Worm (Caenorhabditis elegans) whole organism, mixed stage, embryonic: ENCODE results near the gene nhr-136.

Experiments used
- ceh-43 ChIP-seq: fragments of 200-800 bp; sonication (Bioruptor generic); optimal IDR thresholded peaks from 2 replicates; lab custom pipeline; 2018; ENCODE audit warnings: mild to moderate bottlenecking, missing genetic modification characterization, moderate library complexity, missing compliant biosample characterization
- ceh-83 ChIP-seq: fragments of 200-800 bp; sonication (Bioruptor generic); optimal IDR thresholded peaks from 2 replicates; lab custom pipeline; 2018; ENCODE audit warnings: mild to moderate bottlenecking, missing genetic modification characterization, missing compliant biosample characterization
- ces-1 ChIP-seq: fragments of 150-350 bp; optimal IDR thresholded peaks from 2 replicates; lab custom pipeline; 2014; ENCODE audit warnings: missing biosample characterization, missing genetic modification reagents, missing genetic modification characterization
- cnd-1 ChIP-seq: fragments of 200-800 bp; sonication (Bioruptor generic); optimal IDR thresholded peaks from 2 replicates; lab custom pipeline; 2018; ENCODE audit warnings: mild to moderate bottlenecking, missing genetic modification characterization, missing compliant biosample characterization
- elt-1 ChIP-seq: sonication (generic microtip); optimal IDR thresholded peaks from 2 replicates; lab custom pipeline; 2017; ENCODE audit warnings: missing genetic modification characterization, mild to moderate bottlenecking, missing compliant biosample characterization, antibody characterized with exemption, moderate library complexity, borderline replicate concordance; ENCODE audit not compliant: insufficient read depth
- elt-3 ChIP-seq: fragments of 150-350 bp; optimal IDR thresholded peaks from 2 replicates; lab custom pipeline; 2014; ENCODE audit warnings: missing biosample characterization, missing genetic modification characterization
- ham-2 ChIP-seq: fragments of 200-800 bp; sonication (Bioruptor generic); optimal IDR thresholded peaks from 2 replicates; lab custom pipeline; 2018; ENCODE audit warnings: mild to moderate bottlenecking, missing genetic modification characterization, missing compliant biosample characterization
- hlh-1 ChIP-seq: fragments of 150-350 bp; optimal IDR thresholded peaks from 2 replicates; lab custom pipeline; 2014; ENCODE audit warnings: missing biosample characterization, missing genetic modification reagents, missing genetic modification characterization
- lin-13 ChIP-seq: fragments of 150-350 bp; optimal IDR thresholded peaks from 2 replicates; lab custom pipeline; 2014; ENCODE audit warnings: missing biosample characterization, missing genetic modification characterization
- lin-32 ChIP-seq: fragments of 200-800 bp; sonication (Bioruptor generic); optimal IDR thresholded peaks from 2 replicates; lab custom pipeline; 2018; ENCODE audit warnings: mild to moderate bottlenecking, missing genetic modification characterization, missing compliant biosample characterization
- lsy-2 ChIP-seq: fragments of 150-350 bp; optimal IDR thresholded peaks from 2 replicates; lab custom pipeline; 2014; ENCODE audit warnings: missing biosample characterization, missing genetic modification characterization
- mab-5 ChIP-seq: fragments of 150-350 bp; optimal IDR thresholded peaks from 2 replicates; lab custom pipeline; 2014; ENCODE audit warnings: missing biosample characterization, missing genetic modification characterization
- mep-1 ChIP-seq: fragments of 150-350 bp; optimal IDR thresholded peaks from 2 replicates; lab custom pipeline; 2017; ENCODE audit warnings: missing biosample characterization, missing genetic modification reagents, missing genetic modification characterization, inconsistent platforms
- mls-2 ChIP-seq: sonication (generic microtip); optimal IDR thresholded peaks from 2 replicates; lab custom pipeline; 2016; ENCODE audit warnings: mild to moderate bottlenecking, missing genetic modification characterization, moderate library complexity, missing compliant biosample characterization
- nhr-237 ChIP-seq: fragments of 150-350 bp; optimal IDR thresholded peaks from 2 replicates; lab custom pipeline; 2014; ENCODE audit warnings: missing biosample characterization, missing genetic modification characterization
- nhr-28 ChIP-seq: fragments of 150-350 bp; optimal IDR thresholded peaks from 2 replicates; lab custom pipeline; 2014; ENCODE audit warnings: missing biosample characterization, missing genetic modification characterization
- nhr-76 ChIP-seq: sonication (generic microtip); optimal IDR thresholded peaks from 2 replicates; lab custom pipeline; 2017; ENCODE audit warnings: missing biosample characterization, missing genetic modification characterization
- sem-2 ChIP-seq: fragments of 200-800 bp; sonication (Bioruptor generic); optimal IDR thresholded peaks from 2 replicates; lab custom pipeline; 2018; ENCODE audit warnings: mild to moderate bottlenecking, missing genetic modification characterization, missing compliant biosample characterization
- snpc-4 ChIP-seq: fragments of 150-350 bp; optimal IDR thresholded peaks from 2 replicates; lab custom pipeline; 2014; ENCODE audit warnings: missing biosample characterization, missing genetic modification characterization
- sptf-1 ChIP-seq: sonication (generic microtip); optimal IDR thresholded peaks from 2 replicates; lab custom pipeline; 2017; ENCODE audit warnings: mild to moderate bottlenecking, missing genetic modification characterization, moderate library complexity, missing compliant biosample characterization
- tbx-8 ChIP-seq: fragments of 200-800 bp; sonication (Bioruptor generic); optimal IDR thresholded peaks from 2 replicates; lab custom pipeline; 2018; ENCODE audit warnings: mild to moderate bottlenecking, missing genetic modification characterization, moderate library complexity, missing compliant biosample characterization
- unc-120 ChIP-seq: sonication (generic microtip); optimal IDR thresholded peaks from 2 replicates; lab custom pipeline; 2017; ENCODE audit warnings: missing genetic modification characterization, missing compliant biosample characterization; ENCODE audit not compliant: poor library complexity, severe bottlenecking
- unc-39 ChIP-seq: fragments of 150-350 bp; optimal IDR thresholded peaks from 2 replicates; lab custom pipeline; 2014; ENCODE audit warnings: missing biosample characterization, missing genetic modification characterization
- zip-8 ChIP-seq: fragments of 150-350 bp; optimal IDR thresholded peaks from 2 replicates; lab custom pipeline; 2014; ENCODE audit warnings: missing biosample characterization, missing genetic modification characterization
- ztf-11 ChIP-seq: fragments of 150-350 bp; optimal IDR thresholded peaks from 2 replicates; lab custom pipeline; 2014; ENCODE audit warnings: missing biosample characterization, missing genetic modification characterization

The nhr-136 gene

DNA sequence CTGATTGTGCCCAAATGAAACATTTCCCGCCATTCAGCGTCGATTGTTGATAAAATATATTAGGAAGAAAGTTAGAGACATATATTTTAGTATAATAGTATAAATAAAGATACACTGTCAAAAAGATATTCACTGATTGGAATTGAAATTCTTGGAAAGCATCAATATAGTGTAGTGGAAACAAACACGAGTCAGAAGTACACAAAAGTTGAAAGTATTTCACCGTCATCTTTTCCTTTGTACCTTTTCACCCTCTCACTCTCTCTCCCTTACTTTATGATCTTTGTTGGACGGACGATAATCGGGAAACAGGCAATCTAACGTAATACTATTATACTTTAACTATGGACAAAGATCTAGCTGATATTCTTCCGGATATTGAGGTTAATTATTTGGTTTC is 12.9 kb upstream of the nhr-136 start, which contains the start of gene nhr-208:
nhr-208 (plus strand) TSS at position 288 of the 400 bp plus-strand sequence.
- TF ChIP-seq ztf-11 (tag; lab: Kevin White, UChicago) (no peak), elt-1 (tag; lab: Kevin White, UChicago) (peak; percentile 42), unc-39 (tag; lab: Kevin White, UChicago) (no peak)
- TF ChIP-seq, all 35 proteins: peak for 1

DNA sequence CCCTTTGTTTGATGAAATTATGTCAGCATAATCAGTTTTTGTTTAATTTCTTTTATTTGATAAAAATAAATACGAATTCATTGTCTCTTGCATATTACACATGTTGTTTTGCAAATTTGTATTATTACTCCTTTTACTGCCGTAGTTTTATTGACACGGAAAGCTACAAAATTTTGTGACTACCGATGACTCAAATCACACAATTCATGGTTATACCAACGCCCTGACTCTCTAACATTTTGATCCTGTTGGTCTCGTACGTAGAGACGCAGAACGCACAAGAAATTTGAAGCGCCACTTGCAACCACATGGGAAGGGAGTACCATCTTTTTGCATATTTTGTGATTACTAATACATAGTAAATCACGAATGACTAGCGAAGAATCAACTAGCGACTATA is 11.1 kb upstream of the nhr-136 start, which contains the start of gene nhr-207:
nhr-207 (plus strand) TSS at position 282 of the 400 bp plus-strand sequence.
- TF ChIP-seq tbx-8 (GFP tag; lab: Kevin White, UChicago) (no peak), ces-1 (GFP tag; lab: Kevin White, UChicago) (peak; percentile 28)

DNA sequence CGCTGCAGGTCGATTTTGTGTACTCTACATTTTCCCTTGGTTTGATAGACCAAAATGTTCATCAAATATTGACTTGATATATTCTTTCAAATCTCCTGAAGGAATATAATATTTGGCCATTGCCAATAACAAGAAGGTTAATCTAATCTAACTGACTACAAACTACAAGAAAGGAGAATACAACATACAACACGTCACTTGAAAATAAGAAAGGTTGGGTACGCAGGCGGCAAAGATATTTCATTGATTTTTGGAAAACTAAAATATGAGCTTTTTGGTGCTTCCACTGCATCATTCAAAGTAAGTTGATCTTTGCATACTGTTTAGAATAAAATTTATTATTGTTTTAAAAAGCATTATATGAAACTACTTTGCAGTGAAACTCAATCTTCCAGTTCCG is 8.8 kb upstream of the nhr-136 start, which contains the start of gene nhr-209:
nhr-209 (plus strand) TSS at position 27 of the 400 bp plus-strand sequence.
- TF ChIP-seq unc-39 (tag; lab: Kevin White, UChicago), result no peak
- no peak for TF ChIP-seq tbx-8 (GFP tag; lab: Kevin White, UChicago)
- TF ChIP-seq cnd-1 (tag; lab: Kevin White, UChicago), result no peak
- no peak for TF ChIP-seq sptf-1 (tag; lab: Kevin White, UChicago)
- no peak for TF ChIP-seq zip-8
- no peak for TF ChIP-seq lin-13 (tag; lab: Kevin White, UChicago)

DNA sequence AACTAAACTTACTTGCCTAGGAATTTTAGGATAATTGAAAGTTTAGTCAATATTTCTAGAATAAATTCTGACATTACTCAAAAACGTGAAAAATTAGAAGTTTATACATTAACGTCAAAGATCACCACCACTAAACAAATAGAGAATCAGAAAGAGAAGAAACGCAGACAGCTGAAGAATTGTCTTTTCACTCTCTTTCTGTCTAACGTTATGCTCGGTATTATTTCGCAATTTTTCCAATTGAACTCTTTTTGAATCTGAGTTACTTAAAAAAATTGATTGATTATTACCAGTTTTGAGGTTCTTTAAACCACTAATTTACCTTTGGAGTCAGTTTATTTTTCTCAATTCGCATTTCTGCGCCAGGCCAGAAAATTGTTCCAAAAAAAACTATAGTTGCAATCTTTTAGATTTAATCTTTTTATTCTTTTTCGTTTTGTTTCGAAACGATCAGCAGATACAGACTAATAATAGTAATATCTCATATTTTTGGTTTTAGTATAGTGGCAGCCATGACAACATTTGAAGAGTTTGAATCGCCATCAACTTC is 6.1 kb upstream of the nhr-136 start, which contains the start of gene nhr-154:
nhr-154 (plus strand) TSS at position 500 of the 550 bp plus-strand sequence.
- TF ChIP-seq nhr-237 (tag; lab: Kevin White, UChicago) (peak; percentile 27), cnd-1 (tag; lab: Kevin White, UChicago) (no peak)

DNA sequence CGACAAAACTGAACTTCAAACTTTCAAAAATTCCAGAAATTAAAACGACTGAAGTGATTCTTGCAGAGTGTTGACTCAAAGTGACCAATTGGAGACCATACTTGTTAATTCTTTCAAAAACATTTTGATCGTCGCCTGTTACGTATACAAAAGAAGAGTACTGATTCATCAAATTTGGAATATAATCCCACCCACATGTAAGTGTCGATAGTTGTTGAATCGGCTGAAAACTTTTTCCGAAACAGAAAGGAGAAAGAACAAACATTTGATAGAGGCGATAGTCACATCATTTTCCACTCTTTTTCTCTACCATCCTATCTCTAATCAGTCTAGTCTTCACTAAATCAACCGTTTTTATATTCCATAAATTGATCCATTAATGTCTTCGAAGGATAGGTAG is 3.0 kb upstream of the nhr-136 start, which contains the start of gene nhr-153:
nhr-153 (plus strand) TSS at position 301 of the 400 bp plus-strand sequence.
- TF ChIP-seq nhr-76 (tag; lab: Kevin White, UChicago) (no peak), snpc-4 (no peak), lsy-2 (tag; lab: Kevin White, UChicago) (no peak), elt-1 (tag; lab: Kevin White, UChicago) (no peak), sem-2 (GFP tag; lab: Kevin White, UChicago) (no peak), ceh-43 (GFP tag; lab: Kevin White, UChicago) (no peak)

DNA sequence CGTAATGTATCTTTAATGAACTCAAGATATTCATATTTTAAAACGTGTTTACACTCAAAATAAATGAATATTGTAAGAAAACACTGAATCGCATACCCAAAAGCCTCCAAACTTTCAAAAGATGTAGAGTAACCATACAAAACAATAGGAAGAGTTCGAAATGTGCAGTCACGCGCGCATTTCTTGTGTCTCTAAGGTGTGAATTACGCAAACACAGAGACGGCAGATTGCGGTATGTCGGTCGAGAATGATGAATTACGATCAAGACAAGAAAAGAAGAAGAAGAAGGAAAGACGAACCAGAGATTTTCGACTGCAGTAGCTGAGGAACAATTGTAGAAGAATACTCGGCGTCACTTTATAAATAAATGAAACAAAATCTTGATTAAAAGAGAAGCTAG is 4.5 kb downstream of the nhr-136 start, which contains the start of gene lhpp-1:
lhpp-1 (minus strand) TSS at position 354 of the 400 bp plus-strand sequence.
- TF ChIP-seq nhr-237 (tag; lab: Kevin White, UChicago) (no peak), ces-1 (GFP tag; lab: Kevin White, UChicago) (no peak), elt-3 (no peak), cnd-1 (tag; lab: Kevin White, UChicago) (no peak), mep-1 (tag; lab: Kevin White, UChicago) (no peak), ztf-11 (tag; lab: Kevin White, UChicago) (no peak), lin-32 (GFP tag; lab: Kevin White, UChicago) (no peak), ceh-83 (GFP tag; lab: Kevin White, UChicago) (no peak), zip-8 (peak; percentile 47)

DNA sequence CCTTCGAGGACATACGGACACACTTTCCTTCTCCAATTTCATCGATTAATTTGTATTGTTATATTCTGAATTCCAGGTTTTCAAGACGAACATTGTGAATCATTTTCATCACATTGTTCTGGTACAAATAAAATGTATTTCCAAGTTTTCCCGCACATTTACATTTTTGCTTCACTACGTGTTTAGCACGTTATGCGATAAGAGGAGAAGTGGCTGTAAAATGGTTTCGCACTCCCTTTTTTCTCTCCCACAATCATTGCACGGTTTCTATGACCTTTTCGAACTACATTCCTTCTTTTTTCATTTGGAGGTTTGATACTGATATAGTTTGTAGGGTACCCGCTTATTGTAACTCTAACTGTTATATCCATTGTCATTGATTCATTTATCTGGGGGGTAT is 6.8 kb downstream of the nhr-136 start:
- no peak for TF ChIP-seq unc-39 (tag; lab: Kevin White, UChicago)
- no peak for TF ChIP-seq sptf-1 (tag; lab: Kevin White, UChicago)
- no peak for TF ChIP-seq hlh-1 (tag; lab: Kevin White, UChicago)
- TF ChIP-seq mls-2 (tag; lab: Kevin White, UChicago), result no peak
- no peak for TF ChIP-seq mab-5 (tag; lab: Kevin White, UChicago)
- TF ChIP-seq zip-8, result no peak
- no peak for TF ChIP-seq nhr-237 (tag; lab: Kevin White, UChicago)
- no peak for TF ChIP-seq nhr-76 (tag; lab: Kevin White, UChicago)
- no peak for TF ChIP-seq unc-120 (tag; lab: Kevin White, UChicago)
- TF ChIP-seq ham-2 (GFP tag; lab: Kevin White, UChicago), result no peak
- TF ChIP-seq nhr-28 (tag; lab: Kevin White, UChicago), result no peak
